Worm (Caenorhabditis elegans): Measurements from ENCODE around the gene F35H10.2.

The F35H10.2 gene

DNA sequence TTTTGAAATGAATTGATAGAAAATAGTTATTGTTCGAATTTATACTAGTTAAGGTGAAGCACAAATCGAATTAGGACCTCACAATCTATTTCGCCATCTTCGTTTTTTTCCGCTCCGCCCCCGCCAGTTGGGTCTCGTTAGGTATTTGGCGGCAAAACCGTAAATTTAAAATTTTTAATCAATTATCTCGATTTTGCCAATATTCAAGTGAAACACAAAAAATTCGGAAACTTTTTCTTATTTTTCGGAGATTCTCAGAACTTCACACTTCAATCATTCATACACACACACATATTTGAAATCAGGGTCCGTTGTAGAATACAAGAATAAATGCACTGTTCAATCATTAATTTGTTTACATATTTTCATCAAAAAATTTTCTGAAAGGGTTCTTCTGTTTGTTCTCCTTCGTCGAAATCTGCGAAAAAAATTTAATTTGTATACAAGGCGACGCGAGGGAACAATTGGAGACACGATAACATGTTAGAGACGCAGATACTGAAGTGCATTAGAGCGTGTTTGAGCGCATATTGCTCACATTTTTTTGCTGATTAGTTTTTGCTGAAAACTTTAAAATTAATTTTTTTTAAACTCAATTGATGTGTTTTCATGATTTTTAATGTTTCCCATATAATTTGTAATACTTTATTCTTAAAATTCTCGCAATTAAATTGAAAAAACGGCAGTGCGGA, 30.8 kb downstream of the F35H10.2 start, which contains the start of gene D2096.5:
TSS of gene D2096.5 (minus strand) at position 51 of the 692 bp plus-strand sequence.
- no peak for TF ChIP-seq flt-1 (GFP tag; IDR thresholded peaks at IDR 0.05)
- no peak for TF ChIP-seq hmbx-1 (tag; optimal IDR thresholded peaks at IDR 0.05)
- TF ChIP-seq tra-4 (tag; optimal IDR thresholded peaks at IDR 0.05), result no peak
- TF ChIP-seq sea-1 (GFP tag; conservative IDR thresholded peaks at IDR 0.05), result no peak
- TF ChIP-seq ama-1 (optimal IDR thresholded peaks at IDR 0.05), result no peak
- TF ChIP-seq ets-7 (tag; optimal IDR thresholded peaks at IDR 0.05), result no peak

DNA sequence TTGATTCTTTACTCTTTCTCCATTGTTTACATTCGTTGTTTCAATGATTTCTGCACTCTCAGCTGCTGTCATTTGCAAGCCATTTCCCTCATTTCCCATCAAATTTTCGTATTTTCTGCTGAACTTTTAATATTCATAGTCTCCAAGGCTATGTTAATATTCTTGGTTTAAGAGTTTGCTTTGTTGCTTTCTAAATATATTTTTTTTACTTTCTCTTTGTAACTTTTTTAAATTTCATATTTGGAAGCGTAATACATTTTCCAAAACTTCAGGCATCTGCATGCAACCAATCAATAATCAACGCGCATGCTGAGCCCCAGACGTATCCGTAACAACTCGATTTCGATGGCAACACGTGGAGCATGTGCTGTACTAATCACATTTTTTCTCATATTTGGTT, 31.8 kb downstream of the F35H10.2 start, which contains the start of gene sqv-1:
TSS of gene sqv-1 (plus strand) at position 301 of the 400 bp plus-strand sequence.
- TF ChIP-seq sea-1 (GFP tag; conservative IDR thresholded peaks at IDR 0.05), result no peak
- no peak for TF ChIP-seq hmbx-1 (tag; optimal IDR thresholded peaks at IDR 0.05)
- TF ChIP-seq ceh-13 (GFP tag; optimal IDR thresholded peaks at IDR 0.05), result no peak
- TF ChIP-seq scrt-1 (GFP tag; IDR thresholded peaks at IDR 0.05), result no peak
- TF ChIP-seq aly-1 (tag; optimal IDR thresholded peaks at IDR 0.05), result no peak
- no peak for TF ChIP-seq F13C5.2 (tag; optimal IDR thresholded peaks at IDR 0.05)
- no peak for TF ChIP-seq B0310.2 (tag; optimal IDR thresholded peaks at IDR 0.05)
- no peak for TF ChIP-seq hnd-1 (tag; optimal IDR thresholded peaks at IDR 0.05)
- TF ChIP-seq hmg-4 (GFP tag; optimal IDR thresholded peaks at IDR 0.05), result no peak
- no peak for TF ChIP-seq ets-7 (tag; optimal IDR thresholded peaks at IDR 0.05)
- TF ChIP-seq tbx-11 (GFP tag; IDR thresholded peaks at IDR 0.05), result no peak
- TF ChIP-seq ama-1 (optimal IDR thresholded peaks at IDR 0.05), result no peak
- TF ChIP-seq pes-1 (GFP tag; IDR thresholded peaks at IDR 0.05), result no peak

DNA sequence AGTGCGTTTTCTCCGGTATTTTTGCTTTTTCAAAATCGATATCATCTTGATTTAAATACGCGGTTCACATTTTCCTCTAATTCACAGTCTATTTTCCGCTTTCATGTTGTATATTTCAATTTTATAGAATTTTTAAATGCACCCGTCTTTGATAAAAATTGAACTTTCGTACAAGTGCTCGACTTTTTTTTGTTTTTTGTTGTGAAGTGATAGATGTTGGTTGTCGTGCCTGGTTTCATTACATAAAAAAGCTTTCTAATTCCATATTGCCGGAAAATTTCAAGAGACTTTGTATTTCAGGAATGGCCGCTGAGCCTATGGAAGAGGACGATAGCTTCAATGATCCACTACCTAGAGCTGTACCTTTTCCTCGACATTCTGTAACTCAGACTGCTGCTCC, 34.1 kb downstream of the F35H10.2 start, which contains the start of gene D2096.12:
TSS of gene D2096.12 (plus strand) at position 301 of the 400 bp plus-strand sequence.
- no peak for TF ChIP-seq hmg-4 (GFP tag; optimal IDR thresholded peaks at IDR 0.05)
- TF ChIP-seq tbx-11 (GFP tag; IDR thresholded peaks at IDR 0.05), result no peak
- TF ChIP-seq scrt-1 (GFP tag; IDR thresholded peaks at IDR 0.05), result no peak
- TF ChIP-seq pes-1 (GFP tag; IDR thresholded peaks at IDR 0.05), result no peak
- TF ChIP-seq tra-4 (tag; optimal IDR thresholded peaks at IDR 0.05), result no peak
- no peak for TF ChIP-seq ceh-36 (tag; optimal IDR thresholded peaks at IDR 0.05)
- TF ChIP-seq ama-1 (optimal IDR thresholded peaks at IDR 0.05), result no peak
- TF ChIP-seq tbx-37 (GFP tag; conservative IDR thresholded peaks at IDR 0.05), result no peak
- TF ChIP-seq hnd-1 (tag; optimal IDR thresholded peaks at IDR 0.05), result no peak
- TF ChIP-seq aly-1 (tag; optimal IDR thresholded peaks at IDR 0.05), result no peak
- no peak for TF ChIP-seq sea-1 (GFP tag; conservative IDR thresholded peaks at IDR 0.05)
- TF ChIP-seq ets-7 (tag; optimal IDR thresholded peaks at IDR 0.05), result no peak
- no peak for TF ChIP-seq ceh-13 (GFP tag; optimal IDR thresholded peaks at IDR 0.05)
- no peak for TF ChIP-seq hmbx-1 (tag; optimal IDR thresholded peaks at IDR 0.05)
- no peak for TF ChIP-seq F13C5.2 (tag; optimal IDR thresholded peaks at IDR 0.05)
- no peak for TF ChIP-seq flt-1 (GFP tag; IDR thresholded peaks at IDR 0.05)
- TF ChIP-seq B0310.2 (tag; optimal IDR thresholded peaks at IDR 0.05), result no peak

- no peak for TF ChIP-seq ceh-36 (tag; optimal IDR thresholded peaks at IDR 0.05)
- no peak for TF ChIP-seq scrt-1 (GFP tag; IDR thresholded peaks at IDR 0.05)
- no peak for TF ChIP-seq ets-7 (tag; optimal IDR thresholded peaks at IDR 0.05)
- no peak for TF ChIP-seq tra-4 (tag; optimal IDR thresholded peaks at IDR 0.05)
- no peak for TF ChIP-seq flt-1 (GFP tag; IDR thresholded peaks at IDR 0.05)
- TF ChIP-seq ceh-13 (GFP tag; optimal IDR thresholded peaks at IDR 0.05), result no peak
- TF ChIP-seq pes-1 (GFP tag; IDR thresholded peaks at IDR 0.05), result no peak
- TF ChIP-seq aly-1 (tag; optimal IDR thresholded peaks at IDR 0.05), result no peak
- TF ChIP-seq F13C5.2 (tag; optimal IDR thresholded peaks at IDR 0.05), result no peak
- TF ChIP-seq hmbx-1 (tag; optimal IDR thresholded peaks at IDR 0.05), result no peak
- TF ChIP-seq hnd-1 (tag; optimal IDR thresholded peaks at IDR 0.05), result no peak
- no peak for TF ChIP-seq ama-1 (optimal IDR thresholded peaks at IDR 0.05)
- TF ChIP-seq tbx-11 (GFP tag; IDR thresholded peaks at IDR 0.05), result no peak
These were observed 37.3 kb downstream of the F35H10.2 start, which contains the start of gene aagr-1 for ce11 chrIV:8366295-8366694. aagr-1 (plus strand) TSS chrIV:8366521.

ce11 chrIV:8367887-8368286, 38.9 kb downstream of the F35H10.2 start:
- TF ChIP-seq flt-1 (GFP tag; IDR thresholded peaks at IDR 0.05), result no peak
- no peak for TF ChIP-seq hmg-4 (GFP tag; optimal IDR thresholded peaks at IDR 0.05)
- no peak for TF ChIP-seq hmbx-1 (tag; optimal IDR thresholded peaks at IDR 0.05)
- no peak for TF ChIP-seq tbx-37 (GFP tag; conservative IDR thresholded peaks at IDR 0.05)
- TF ChIP-seq B0310.2 (tag; optimal IDR thresholded peaks at IDR 0.05), result no peak
- TF ChIP-seq ceh-36 (tag; optimal IDR thresholded peaks at IDR 0.05), result no peak
- TF ChIP-seq hnd-1 (tag; optimal IDR thresholded peaks at IDR 0.05), result no peak
- no peak for TF ChIP-seq ceh-13 (GFP tag; optimal IDR thresholded peaks at IDR 0.05)
- no peak for TF ChIP-seq scrt-1 (GFP tag; IDR thresholded peaks at IDR 0.05)
- no peak for TF ChIP-seq ets-7 (tag; optimal IDR thresholded peaks at IDR 0.05)
- no peak for TF ChIP-seq tra-4 (tag; optimal IDR thresholded peaks at IDR 0.05)
- no peak for TF ChIP-seq ama-1 (optimal IDR thresholded peaks at IDR 0.05)
- TF ChIP-seq tbx-11 (GFP tag; IDR thresholded peaks at IDR 0.05), result no peak
- no peak for TF ChIP-seq F13C5.2 (tag; optimal IDR thresholded peaks at IDR 0.05)

ce11 chrIV:8369135-8369534, 40.1 kb downstream of the F35H10.2 start, which contains the start of gene D2096.6:
D2096.6 (minus strand) TSS chrIV:8369235.
- TF ChIP-seq hmg-4 (GFP tag; optimal IDR thresholded peaks at IDR 0.05), result no peak
- no peak for TF ChIP-seq ets-7 (tag; optimal IDR thresholded peaks at IDR 0.05)

DNA sequence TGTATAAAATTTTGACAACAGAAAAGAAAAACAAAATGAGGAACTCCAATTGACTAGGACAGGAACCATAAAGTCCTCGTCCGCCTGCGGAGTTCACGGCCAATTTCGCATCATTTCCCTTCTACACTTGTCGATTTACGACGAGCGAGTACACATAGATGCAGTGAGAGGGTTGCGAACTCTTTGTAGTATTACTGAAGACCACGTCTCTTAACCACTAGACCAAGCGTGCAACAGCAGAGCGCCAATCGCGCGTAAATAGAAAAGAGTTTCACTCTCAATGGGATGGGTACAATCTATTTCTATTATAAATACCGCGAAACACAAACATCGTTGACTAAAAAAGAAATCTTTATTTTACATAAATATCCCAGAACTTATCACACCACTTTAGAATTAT, 46.4 kb downstream of the F35H10.2 start:
- TF ChIP-seq ets-7 (tag; optimal IDR thresholded peaks at IDR 0.05), result peak; percentile 75
- TF ChIP-seq ceh-13 (GFP tag; optimal IDR thresholded peaks at IDR 0.05), result peak; percentile 82
- TF ChIP-seq scrt-1 (GFP tag; IDR thresholded peaks at IDR 0.05), result peak; percentile 93
- peak; percentile 94 for TF ChIP-seq tbx-37 (GFP tag; conservative IDR thresholded peaks at IDR 0.05)
- TF ChIP-seq hmbx-1 (tag; optimal IDR thresholded peaks at IDR 0.05), result peak; percentile 88
- peak; percentile 92 for TF ChIP-seq F13C5.2 (tag; optimal IDR thresholded peaks at IDR 0.05)
- peak; percentile 91 for TF ChIP-seq aly-1 (tag; optimal IDR thresholded peaks at IDR 0.05)
- peak; percentile 92 for TF ChIP-seq sea-1 (GFP tag; conservative IDR thresholded peaks at IDR 0.05)
- peak; percentile 96 for TF ChIP-seq hmg-4 (GFP tag; optimal IDR thresholded peaks at IDR 0.05)
- TF ChIP-seq hnd-1 (tag; optimal IDR thresholded peaks at IDR 0.05), result peak; percentile 82
- TF ChIP-seq tra-4 (tag; optimal IDR thresholded peaks at IDR 0.05), result peak; percentile 84
- TF ChIP-seq B0310.2 (tag; optimal IDR thresholded peaks at IDR 0.05), result peak; percentile 85
- peak; percentile 88 for TF ChIP-seq tbx-11 (GFP tag; IDR thresholded peaks at IDR 0.05)
- TF ChIP-seq pes-1 (GFP tag; IDR thresholded peaks at IDR 0.05), result peak; percentile 94
- no peak for TF ChIP-seq ama-1 (optimal IDR thresholded peaks at IDR 0.05)
- TF ChIP-seq ceh-36 (tag; optimal IDR thresholded peaks at IDR 0.05), result peak; percentile 91
- TF ChIP-seq flt-1 (GFP tag; IDR thresholded peaks at IDR 0.05), result peak; percentile 94

All from whole organism, early embryonic.